Fruit fly (Drosophila melanogaster) whole organism, embryonic: ENCODE results near the gene CG11550.

Source experiments
- Antp ChIP-seq: fragments of 200-800 bp; sonication (Bioruptor generic); optimal IDR thresholded peaks from 3 replicates; lab custom pipeline; 2016; ENCODE audit warnings: missing biosample characterization, missing genetic modification characterization
- CG10267 ChIP-seq: fragments of 200-800 bp; sonication (Bioruptor generic); optimal IDR thresholded peaks from 2 replicates; lab custom pipeline; 2018; ENCODE audit warnings: missing biosample characterization, mild to moderate bottlenecking, missing genetic modification characterization, moderate library complexity
- CG10959 ChIP-seq: fragments of 200-800 bp; sonication (Bioruptor generic); IDR thresholded peaks from 2 replicates; pipeline ENCODE4 v1.3.6; 2022; ENCODE audit warnings: missing biosample characterization, missing genetic modification characterization
- CG10979 ChIP-seq: fragments of 200-800 bp; sonication (Bioruptor generic); optimal IDR thresholded peaks from 2 replicates; lab custom pipeline; 2018; ENCODE audit warnings: missing biosample characterization, mild to moderate bottlenecking, missing genetic modification characterization, moderate library complexity
- CG15479 ChIP-seq: fragments of 200-800 bp; sonication (Bioruptor generic); optimal IDR thresholded peaks from 3 replicates; lab custom pipeline; 2019; ENCODE audit warnings: missing biosample characterization, mild to moderate bottlenecking, missing genetic modification characterization, moderate library complexity
- CG15514 ChIP-seq: fragments of 200-800 bp; sonication (Bioruptor generic); optimal IDR thresholded peaks from 3 replicates; lab custom pipeline; 2017; ENCODE audit warnings: missing biosample characterization, missing genetic modification characterization, mild to moderate bottlenecking, moderate library complexity, missing genetic modification reagents
- CG15696 ChIP-seq: fragments of 200-800 bp; sonication (Bioruptor generic); optimal IDR thresholded peaks from 2 replicates; lab custom pipeline; 2019; ENCODE audit warnings: missing biosample characterization, mild to moderate bottlenecking, missing genetic modification characterization, moderate library complexity
- CG1603 ChIP-seq: fragments of 200-800 bp; sonication (Bioruptor generic); optimal IDR thresholded peaks from 2 replicates; lab custom pipeline; 2019; ENCODE audit warnings: missing biosample characterization, mild to moderate bottlenecking, missing genetic modification characterization, moderate library complexity
- CG16815 ChIP-seq: fragments of 200-800 bp; sonication (Bioruptor generic); optimal IDR thresholded peaks from 3 replicates; lab custom pipeline; 2017; ENCODE audit warnings: missing biosample characterization, mild to moderate bottlenecking, missing genetic modification characterization
- CG17829 ChIP-seq: fragments of 200-800 bp; optimal IDR thresholded peaks from 2 replicates; lab custom pipeline; 2019; ENCODE audit warnings: missing biosample characterization, mild to moderate bottlenecking, missing genetic modification characterization, moderate library complexity
- CG18262 ChIP-seq: fragments of 200-800 bp; optimal IDR thresholded peaks from 3 replicates; lab custom pipeline; 2019; ENCODE audit warnings: missing biosample characterization, mild to moderate bottlenecking, missing genetic modification characterization, moderate library complexity
- CG2712 ChIP-seq: fragments of 200-800 bp; optimal IDR thresholded peaks from 3 replicates; lab custom pipeline; 2019; ENCODE audit warnings: missing biosample characterization, mild to moderate bottlenecking, missing genetic modification characterization, moderate library complexity
- CG31441 ChIP-seq: fragments of 200-800 bp; sonication (Bioruptor generic); IDR thresholded peaks from 2 replicates; pipeline ENCODE4 v1.3.6; 2022; ENCODE audit warnings: missing biosample characterization, missing genetic modification characterization
- CG3281 ChIP-seq: fragments of 200-800 bp; sonication (Bioruptor generic); optimal IDR thresholded peaks from 3 replicates; lab custom pipeline; 2017; ENCODE audit warnings: missing biosample characterization, mild to moderate bottlenecking, missing genetic modification characterization
- CG4730 ChIP-seq: fragments of 200-800 bp; sonication (Bioruptor generic); IDR thresholded peaks from 2 replicates; pipeline ENCODE4 v1.3.6; 2022; ENCODE audit warnings: missing biosample characterization, missing genetic modification characterization
- CG6654 ChIP-seq: fragments of 200-800 bp; sonication (Bioruptor generic); optimal IDR thresholded peaks from 2 replicates; lab custom pipeline; 2017; ENCODE audit warnings: missing biosample characterization, mild to moderate bottlenecking, missing genetic modification characterization
- CG7372 ChIP-seq: fragments of 200-800 bp; sonication (Bioruptor generic); IDR thresholded peaks from 2 replicates; pipeline ENCODE4 v1.3.6; 2022; ENCODE audit warnings: missing biosample characterization, missing genetic modification characterization
- CG8388 ChIP-seq: fragments of 200-800 bp; sonication (Bioruptor generic); optimal IDR thresholded peaks from 2 replicates; lab custom pipeline; 2019; ENCODE audit warnings: missing biosample characterization, mild to moderate bottlenecking, missing genetic modification characterization, moderate library complexity
- CG8924 ChIP-seq: fragments of 200-800 bp; optimal IDR thresholded peaks from 3 replicates; lab custom pipeline; 2019; ENCODE audit warnings: missing biosample characterization, mild to moderate bottlenecking, missing genetic modification characterization, moderate library complexity
- CG9609 ChIP-seq: fragments of 200-800 bp; sonication (Bioruptor generic); optimal IDR thresholded peaks from 3 replicates; lab custom pipeline; 2016; ENCODE audit warnings: missing biosample characterization, missing genetic modification characterization
- CG9727 ChIP-seq: fragments of 200-800 bp; sonication (Bioruptor generic); optimal IDR thresholded peaks from 3 replicates; lab custom pipeline; 2017; ENCODE audit warnings: missing biosample characterization, mild to moderate bottlenecking, missing genetic modification characterization
- D19A ChIP-seq: fragments of 200-800 bp; optimal IDR thresholded peaks from 3 replicates; lab custom pipeline; 2019; ENCODE audit warnings: missing biosample characterization, mild to moderate bottlenecking, missing genetic modification characterization, moderate library complexity
- Ets65A ChIP-seq: fragments of 200-800 bp; sonication (Bioruptor generic); peaks from one replicate; lab custom pipeline; 2016; ENCODE audit warnings: missing biosample characterization, missing genetic modification characterization
- Hr3 ChIP-seq: fragments of 200-800 bp; sonication (Bioruptor generic); optimal IDR thresholded peaks from 3 replicates; lab custom pipeline; 2016; ENCODE audit warnings: missing biosample characterization, missing genetic modification characterization
- Meics ChIP-seq: fragments of 200-800 bp; sonication (Bioruptor generic); optimal IDR thresholded peaks from 2 replicates; lab custom pipeline; 2017; ENCODE audit warnings: missing biosample characterization, mild to moderate bottlenecking, missing genetic modification characterization
- Six4 ChIP-seq: fragments of 200-800 bp; sonication (Bioruptor generic); optimal IDR thresholded peaks from 2 replicates; lab custom pipeline; 2016; ENCODE audit warnings: missing biosample characterization, missing genetic modification characterization
- Stat92E ChIP-seq, 3 experiments: fragments of >200 bp in 2 of 3; fragments of 200-800 bp in 1 of 3; sonication (Bioruptor generic) in 1 of 3; optimal IDR thresholded peaks; 2 replicates each; lab custom pipeline; 2017 to 2019; ENCODE audit warnings: missing biosample characterization in 3 of 3, missing genetic modification characterization in 3 of 3, mild to moderate bottlenecking in 1 of 3, moderate library complexity in 1 of 3
- Xbp1 ChIP-seq: fragments of 200-800 bp; sonication (Bioruptor generic); optimal IDR thresholded peaks from 3 replicates; lab custom pipeline; 2016; ENCODE audit warnings: missing biosample characterization, mild to moderate bottlenecking, missing genetic modification characterization
- YL-1 ChIP-seq: fragments of 200-800 bp; sonication (Bioruptor generic); optimal IDR thresholded peaks from 3 replicates; lab custom pipeline; 2017; ENCODE audit warnings: missing biosample characterization, mild to moderate bottlenecking, missing genetic modification characterization
- ac ChIP-seq: fragments of 200-800 bp; sonication (Bioruptor generic); optimal IDR thresholded peaks from 3 replicates; lab custom pipeline; 2017; ENCODE audit warnings: missing biosample characterization, mild to moderate bottlenecking, missing genetic modification characterization
- ara ChIP-seq: fragments of 200-800 bp; sonication (Bioruptor generic); IDR thresholded peaks from 2 replicates; pipeline ENCODE4 v1.3.6; 2022; ENCODE audit warnings: missing biosample characterization, missing genetic modification characterization
- bsh ChIP-seq, 2 experiments: fragments of 200-800 bp; sonication (Bioruptor generic); optimal IDR thresholded peaks; 2 replicates each; lab custom pipeline; 2017 to 2018; ENCODE audit warnings: mild to moderate bottlenecking in 2 of 2, missing biosample characterization in 2 of 2, missing genetic modification characterization in 2 of 2, moderate library complexity in 1 of 2
- cas ChIP-seq: fragments of 200-800 bp; sonication (Bioruptor generic); IDR thresholded peaks from 2 replicates; pipeline ENCODE4 v1.3.6; 2022; ENCODE audit warnings: missing biosample characterization, missing genetic modification characterization
- chif ChIP-seq, 2 experiments: fragments of 200-800 bp; sonication (Bioruptor generic); optimal IDR thresholded peaks; 3 replicates each; lab custom pipeline; 2016; ENCODE audit warnings: missing biosample characterization in 2 of 2, missing genetic modification characterization in 2 of 2
- dmrt11E ChIP-seq: fragments of 200-800 bp; sonication (Bioruptor generic); optimal IDR thresholded peaks from 3 replicates; lab custom pipeline; 2018; ENCODE audit warnings: missing biosample characterization, mild to moderate bottlenecking, missing genetic modification characterization, moderate library complexity
- fd102C ChIP-seq: fragments of 200-800 bp; sonication (Bioruptor generic); optimal IDR thresholded peaks from 2 replicates; lab custom pipeline; 2018; ENCODE audit warnings: missing biosample characterization, mild to moderate bottlenecking, missing genetic modification characterization, moderate library complexity
- fru ChIP-seq: fragments of >200 bp; optimal IDR thresholded peaks from 2 replicates; lab custom pipeline; 2017
- gem ChIP-seq: fragments of 200-800 bp; sonication (Bioruptor generic); optimal IDR thresholded peaks from 2 replicates; lab custom pipeline; 2019; ENCODE audit warnings: missing biosample characterization, mild to moderate bottlenecking, missing genetic modification characterization, moderate library complexity
- hkb ChIP-seq, 2 experiments: fragments of 200-800 bp in 1 of 2; fragments of >200 bp in 1 of 2; sonication (Bioruptor generic) in 1 of 2; IDR thresholded peaks in 1 of 2; optimal IDR thresholded peaks in 1 of 2; 2 replicates each; pipeline versions ENCODE4 v1.3.6 to Lab custom; 2017 to 2022; ENCODE audit warnings: missing biosample characterization in 1 of 2, missing genetic modification characterization in 1 of 2
- kah ChIP-seq: fragments of 200-800 bp; sonication (Bioruptor generic); optimal IDR thresholded peaks from 2 replicates; lab custom pipeline; 2018; ENCODE audit warnings: missing biosample characterization, mild to moderate bottlenecking, missing genetic modification characterization
- nau ChIP-seq: fragments of 200-800 bp; sonication (Bioruptor generic); optimal IDR thresholded peaks from 3 replicates; lab custom pipeline; 2017; ENCODE audit warnings: missing biosample characterization, mild to moderate bottlenecking, missing genetic modification characterization, missing genetic modification reagents
- oc ChIP-seq: fragments of 200-800 bp; sonication (Bioruptor generic); optimal IDR thresholded peaks from 2 replicates; lab custom pipeline; 2018; ENCODE audit warnings: missing biosample characterization, mild to moderate bottlenecking, missing genetic modification characterization, moderate library complexity
- phol ChIP-seq: fragments of 200-800 bp; sonication (Bioruptor generic); optimal IDR thresholded peaks from 3 replicates; lab custom pipeline; 2018; ENCODE audit warnings: missing biosample characterization, mild to moderate bottlenecking, missing genetic modification characterization, moderate library complexity
- row ChIP-seq: fragments of 200-800 bp; sonication (Bioruptor generic); IDR thresholded peaks from 3 replicates; pipeline ENCODE4 v1.3.6; 2022; ENCODE audit warnings: missing biosample characterization, missing genetic modification characterization
- sens ChIP-seq: fragments of 200-800 bp; sonication (Bioruptor generic); peaks from one replicate; lab custom pipeline; 2016; ENCODE audit warnings: missing biosample characterization, missing genetic modification characterization
- sqz ChIP-seq: fragments of 200-800 bp; sonication (Bioruptor generic); optimal IDR thresholded peaks from 3 replicates; lab custom pipeline; 2018; ENCODE audit warnings: missing biosample characterization, mild to moderate bottlenecking, missing genetic modification characterization
- unpg ChIP-seq: fragments of 200-800 bp; sonication (Bioruptor generic); optimal IDR thresholded peaks from 3 replicates; lab custom pipeline; 2018; ENCODE audit warnings: missing biosample characterization, mild to moderate bottlenecking, missing genetic modification characterization, moderate library complexity
- zen ChIP-seq: fragments of 200-800 bp; sonication (Bioruptor generic); optimal IDR thresholded peaks from 3 replicates; lab custom pipeline; 2018; ENCODE audit warnings: missing biosample characterization, mild to moderate bottlenecking, missing genetic modification characterization, moderate library complexity
- zf30C ChIP-seq: fragments of 200-800 bp; sonication (Bioruptor generic); optimal IDR thresholded peaks from 3 replicates; lab custom pipeline; 2018; ENCODE audit warnings: missing biosample characterization, mild to moderate bottlenecking, missing genetic modification characterization
- zfh1 ChIP-seq: fragments of 200-800 bp; sonication (Bioruptor generic); IDR thresholded peaks from 3 replicates; pipeline ENCODE4 v1.3.6; 2022; ENCODE audit warnings: missing biosample characterization, missing genetic modification characterization

The CG11550 gene

DNA sequence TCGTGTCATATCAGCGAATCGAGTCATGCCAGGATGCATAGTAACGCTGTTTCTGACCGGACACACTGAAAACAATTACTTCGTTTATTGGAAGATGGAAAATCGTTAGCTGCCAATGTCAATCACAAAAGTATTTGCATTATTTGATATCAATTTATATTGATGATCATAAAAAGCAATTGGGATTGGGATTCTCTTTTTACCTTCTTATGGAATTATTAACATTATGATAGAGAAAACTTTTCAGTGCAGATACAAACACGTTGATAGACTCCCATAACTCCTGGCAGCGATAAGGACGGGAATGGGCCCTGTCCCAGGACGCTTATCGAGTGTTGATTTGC lies 27.2 kb upstream of the CG11550 start:
- peak; percentile 63 for TF ChIP-seq CG15696 (tag; lab: Kevin White, UChicago)
- TF ChIP-seq row (GFP tag; lab: Robert Waterston, UW), result 0 out of 3 replicates have a peak, but pooled peaks have one; percentile 9
- peak; percentile 56 for TF ChIP-seq gem (tag; lab: Kevin White, UChicago)
- peak in 1 of 2 experiments; percentile 13 for TF ChIP-seq chif (GFP tag; optimal IDR thresholded peaks at IDR 0.05; lab: Kevin White, UChicago)
- TF ChIP-seq sqz, result no peak
- TF ChIP-seq YL-1 (GFP tag; lab: Kevin White, UChicago), result no peak
- TF ChIP-seq CG10267, result peak; percentile 2
- peak; percentile 5 for TF ChIP-seq CG8388
- peak; percentile 72 for TF ChIP-seq dmrt11E
- TF ChIP-seq bsh (GFP tag; optimal IDR thresholded peaks at IDR 0.05; lab: Kevin White, UChicago), result peak in 1 of 2 experiments; percentile 4
- peak; percentile 71 for TF ChIP-seq zf30C (GFP tag; lab: Kevin White, UChicago)
- TF ChIP-seq hkb (optimal IDR thresholded peaks at IDR 0.05; lab: Kevin White, UChicago), result no peak
- no peak for TF ChIP-seq hkb (GFP tag; IDR thresholded peaks at IDR 0.05; lab: Robert Waterston, UW)
- TF ChIP-seq CG10979 (tag; lab: Kevin White, UChicago), result peak; percentile 50
- peak; percentile 48 for TF ChIP-seq CG9727
- peak; percentile 14 for TF ChIP-seq CG8924 (tag; lab: Kevin White, UChicago)
- TF ChIP-seq Antp, result no peak
- TF ChIP-seq CG2712, result peak; percentile 33
- TF ChIP-seq Ets65A (GFP tag; lab: Kevin White, UChicago), result peak; percentile 72
- no peak for TF ChIP-seq CG9609 (GFP tag; lab: Kevin White, UChicago)
- TF ChIP-seq CG6654 (GFP tag; lab: Kevin White, UChicago), result no peak
- TF ChIP-seq ara, result peak; percentile 41; the same call in 1 of the 2 replicates
- TF ChIP-seq ac, result peak; percentile 38
- TF ChIP-seq Hr3 (GFP tag; lab: Kevin White, UChicago), result no peak
- TF ChIP-seq phol (tag; lab: Kevin White, UChicago), result peak; percentile 40
- TF ChIP-seq Meics (GFP tag; lab: Kevin White, UChicago), result no peak
- TF ChIP-seq zen (tag; lab: Kevin White, UChicago), result peak; percentile 48
- TF ChIP-seq CG4730 (GFP tag; lab: Robert Waterston, UW), result no peak
- TF ChIP-seq CG15479 (GFP tag; lab: Kevin White, UChicago), result peak; percentile 54
- TF ChIP-seq Stat92E (GFP tag; optimal IDR thresholded peaks at IDR 0.05; lab: Kevin White, UChicago), result no peak
- 0 out of 3 replicates have a peak, but pooled peaks have one; percentile 17 for TF ChIP-seq zfh1
- TF ChIP-seq sens (GFP tag; lab: Kevin White, UChicago), result peak; percentile 87
- TF ChIP-seq CG7372 (GFP tag; lab: Robert Waterston, UW), result no peak
- TF ChIP-seq Xbp1 (GFP tag; lab: Kevin White, UChicago), result peak; percentile 11
- peak; percentile 10 for TF ChIP-seq unpg (GFP tag; lab: Kevin White, UChicago)
- 0 out of 2 replicates have a peak, but pooled peaks have one; percentile 46 for TF ChIP-seq CG10959 (GFP tag; lab: Robert Waterston, UW)
- no peak for TF ChIP-seq fru (lab: Kevin White, UChicago)
- peak; percentile 21 for TF ChIP-seq CG17829
- no peak for TF ChIP-seq oc (tag; lab: Kevin White, UChicago)
- TF ChIP-seq CG1603 (tag; lab: Kevin White, UChicago), result peak; percentile 41
- TF ChIP-seq CG15514 (GFP tag; lab: Kevin White, UChicago), result no peak
- peak; percentile 32 for TF ChIP-seq CG31441 (GFP tag; lab: Robert Waterston, UW)
- TF ChIP-seq D19A (tag; lab: Kevin White, UChicago), result peak; percentile 0
- no peak for TF ChIP-seq kah (GFP tag; lab: Kevin White, UChicago)
- no peak for TF ChIP-seq nau (GFP tag; lab: Kevin White, UChicago)
- TF ChIP-seq CG16815 (GFP tag; lab: Kevin White, UChicago), result peak; percentile 21
- no peak for TF ChIP-seq CG3281 (GFP tag; lab: Kevin White, UChicago)
- peak; percentile 4 for TF ChIP-seq Six4 (GFP tag; lab: Kevin White, UChicago)
- no peak for TF ChIP-seq cas
- TF ChIP-seq CG18262, result peak; percentile 45
- peak; percentile 64 for TF ChIP-seq fd102C
